Worm (Caenorhabditis elegans): ENCODE data around the gene fbxa-76.

ce11 chrIII:1201958-1202596, 46.9 kb downstream of the fbxa-76 start, which contains the start of the genes mrpl-45 and Y119D3B.12:
- peak; percentile 48 for TF ChIP-seq fos-1 (tag; optimal IDR thresholded peaks at IDR 0.05)
- peak; percentile 91 for TF ChIP-seq mep-1 (tag; optimal IDR thresholded peaks at IDR 0.05)
- TF ChIP-seq mdl-1 (tag; optimal IDR thresholded peaks at IDR 0.05) = peak in 1 of 2 experiments; percentile 68
- TF ChIP-seq egl-13 (tag; optimal IDR thresholded peaks at IDR 0.05) = no peak
- TF ChIP-seq blmp-1 (tag; optimal IDR thresholded peaks at IDR 0.05) = peak; percentile 38
- TF ChIP-seq skn-1 (tag; optimal IDR thresholded peaks at IDR 0.05) = peak; percentile 97
- TF ChIP-seq xbp-1 (tag; optimal IDR thresholded peaks at IDR 0.05) = peak; percentile 85
- TF ChIP-seq nhr-237 (tag; optimal IDR thresholded peaks at IDR 0.05) = peak; percentile 11
- peak; percentile 36 for TF ChIP-seq nhr-11 (tag; optimal IDR thresholded peaks at IDR 0.05)

All from whole organism, L1 larva.